Worm (Caenorhabditis elegans) whole organism, mixed stage, embryonic: ENCODE data around the gene ttr-17.

Experiments
- M03D4.4 ChIP-seq: sonication (generic microtip); optimal IDR thresholded peaks from 2 replicates; lab custom pipeline; 2017; ENCODE audit warnings: mild to moderate bottlenecking, missing genetic modification characterization, missing compliant biosample characterization
- bed-3 ChIP-seq: fragments of 200-800 bp; sonication (Bioruptor generic); optimal IDR thresholded peaks from 3 replicates; lab custom pipeline; 2018; ENCODE audit warnings: mild to moderate bottlenecking, missing genetic modification characterization, moderate library complexity, missing compliant biosample characterization
- blmp-1 ChIP-seq: fragments of 150-350 bp; optimal IDR thresholded peaks from 2 replicates; lab custom pipeline; 2014; ENCODE audit warnings: missing biosample characterization, missing genetic modification characterization
- ceh-39 ChIP-seq: fragments of 150-350 bp; optimal IDR thresholded peaks from 2 replicates; lab custom pipeline; 2014; ENCODE audit warnings: missing biosample characterization, missing genetic modification characterization
- ceh-43 ChIP-seq: fragments of 200-800 bp; sonication (Bioruptor generic); optimal IDR thresholded peaks from 2 replicates; lab custom pipeline; 2018; ENCODE audit warnings: mild to moderate bottlenecking, missing genetic modification characterization, moderate library complexity, missing compliant biosample characterization
- ceh-83 ChIP-seq: fragments of 200-800 bp; sonication (Bioruptor generic); optimal IDR thresholded peaks from 2 replicates; lab custom pipeline; 2018; ENCODE audit warnings: mild to moderate bottlenecking, missing genetic modification characterization, missing compliant biosample characterization
- ces-1 ChIP-seq: fragments of 150-350 bp; optimal IDR thresholded peaks from 2 replicates; lab custom pipeline; 2014; ENCODE audit warnings: missing biosample characterization, missing genetic modification reagents, missing genetic modification characterization
- cnd-1 ChIP-seq: fragments of 200-800 bp; sonication (Bioruptor generic); optimal IDR thresholded peaks from 2 replicates; lab custom pipeline; 2018; ENCODE audit warnings: mild to moderate bottlenecking, missing genetic modification characterization, missing compliant biosample characterization
- drap-1 ChIP-seq: fragments of 200-800 bp; sonication (Bioruptor generic); optimal IDR thresholded peaks from 3 replicates; lab custom pipeline; 2018; ENCODE audit warnings: mild to moderate bottlenecking, missing genetic modification characterization, missing compliant biosample characterization
- elt-1 ChIP-seq: sonication (generic microtip); optimal IDR thresholded peaks from 2 replicates; lab custom pipeline; 2017; ENCODE audit warnings: missing genetic modification characterization, mild to moderate bottlenecking, missing compliant biosample characterization, antibody characterized with exemption, moderate library complexity, borderline replicate concordance; ENCODE audit not compliant: insufficient read depth
- elt-3 ChIP-seq: fragments of 150-350 bp; optimal IDR thresholded peaks from 2 replicates; lab custom pipeline; 2014; ENCODE audit warnings: missing biosample characterization, missing genetic modification characterization
- flh-1 ChIP-seq: fragments of 200-800 bp; sonication (Bioruptor generic); optimal IDR thresholded peaks from 2 replicates; lab custom pipeline; 2018; ENCODE audit warnings: mild to moderate bottlenecking, missing genetic modification characterization, moderate library complexity, missing compliant biosample characterization
- hlh-1 ChIP-seq: fragments of 150-350 bp; optimal IDR thresholded peaks from 2 replicates; lab custom pipeline; 2014; ENCODE audit warnings: missing biosample characterization, missing genetic modification reagents, missing genetic modification characterization
- lin-13 ChIP-seq: fragments of 150-350 bp; optimal IDR thresholded peaks from 2 replicates; lab custom pipeline; 2014; ENCODE audit warnings: missing biosample characterization, missing genetic modification characterization
- lin-32 ChIP-seq: fragments of 200-800 bp; sonication (Bioruptor generic); optimal IDR thresholded peaks from 2 replicates; lab custom pipeline; 2018; ENCODE audit warnings: mild to moderate bottlenecking, missing genetic modification characterization, missing compliant biosample characterization
- lsy-2 ChIP-seq: fragments of 150-350 bp; optimal IDR thresholded peaks from 2 replicates; lab custom pipeline; 2014; ENCODE audit warnings: missing biosample characterization, missing genetic modification characterization
- mab-5 ChIP-seq: fragments of 150-350 bp; optimal IDR thresholded peaks from 2 replicates; lab custom pipeline; 2014; ENCODE audit warnings: missing biosample characterization, missing genetic modification characterization
- mep-1 ChIP-seq: fragments of 150-350 bp; optimal IDR thresholded peaks from 2 replicates; lab custom pipeline; 2017; ENCODE audit warnings: missing biosample characterization, missing genetic modification reagents, missing genetic modification characterization, inconsistent platforms
- mls-2 ChIP-seq: sonication (generic microtip); optimal IDR thresholded peaks from 2 replicates; lab custom pipeline; 2016; ENCODE audit warnings: mild to moderate bottlenecking, missing genetic modification characterization, moderate library complexity, missing compliant biosample characterization
- nhr-12 ChIP-seq: fragments of 150-350 bp; optimal IDR thresholded peaks from 2 replicates; lab custom pipeline; 2014; ENCODE audit warnings: missing biosample characterization, missing genetic modification characterization
- nhr-2 ChIP-seq: fragments of 150-350 bp; optimal IDR thresholded peaks from 2 replicates; lab custom pipeline; 2014; ENCODE audit warnings: missing biosample characterization, missing genetic modification characterization
- nhr-28 ChIP-seq: fragments of 150-350 bp; optimal IDR thresholded peaks from 2 replicates; lab custom pipeline; 2014; ENCODE audit warnings: missing biosample characterization, missing genetic modification characterization
- nhr-76 ChIP-seq: sonication (generic microtip); optimal IDR thresholded peaks from 2 replicates; lab custom pipeline; 2017; ENCODE audit warnings: missing biosample characterization, missing genetic modification characterization
- pha-4 ChIP-seq: fragments of 150-350 bp; optimal IDR thresholded peaks from 2 replicates; lab custom pipeline; 2018; ENCODE audit warnings: missing biosample characterization, missing genetic modification reagents, missing genetic modification characterization
- sem-2 ChIP-seq: fragments of 200-800 bp; sonication (Bioruptor generic); optimal IDR thresholded peaks from 2 replicates; lab custom pipeline; 2018; ENCODE audit warnings: mild to moderate bottlenecking, missing genetic modification characterization, missing compliant biosample characterization
- snpc-4 ChIP-seq: fragments of 150-350 bp; optimal IDR thresholded peaks from 2 replicates; lab custom pipeline; 2014; ENCODE audit warnings: missing biosample characterization, missing genetic modification characterization
- sptf-1 ChIP-seq: sonication (generic microtip); optimal IDR thresholded peaks from 2 replicates; lab custom pipeline; 2017; ENCODE audit warnings: mild to moderate bottlenecking, missing genetic modification characterization, moderate library complexity, missing compliant biosample characterization
- unc-120 ChIP-seq: sonication (generic microtip); optimal IDR thresholded peaks from 2 replicates; lab custom pipeline; 2017; ENCODE audit warnings: missing genetic modification characterization, missing compliant biosample characterization; ENCODE audit not compliant: poor library complexity, severe bottlenecking
- unc-62 ChIP-seq: fragments of 150-350 bp; optimal IDR thresholded peaks from 2 replicates; lab custom pipeline; 2014; ENCODE audit warnings: missing biosample characterization, missing genetic modification reagents, missing genetic modification characterization
- zip-8 ChIP-seq: fragments of 150-350 bp; optimal IDR thresholded peaks from 2 replicates; lab custom pipeline; 2014; ENCODE audit warnings: missing biosample characterization, missing genetic modification characterization
- ztf-11 ChIP-seq: fragments of 150-350 bp; optimal IDR thresholded peaks from 2 replicates; lab custom pipeline; 2014; ENCODE audit warnings: missing biosample characterization, missing genetic modification characterization

ttr-17 gene

ce11 chrIV:11094974-11095373, 28.1 kb upstream of the ttr-17 start, which contains the start of gene M7.8:
Gene M7.8, minus strand, starts transcription at chrIV:11095085.
- TF ChIP-seq nhr-12 (tag; lab: Kevin White, UChicago), result no peak
- TF ChIP-seq mls-2 (tag; lab: Kevin White, UChicago), result no peak
- TF ChIP-seq pha-4 (tag; lab: Kevin White, UChicago), result no peak
- no peak for TF ChIP-seq bed-3 (GFP tag; lab: Kevin White, UChicago)
- no peak for TF ChIP-seq blmp-1 (tag; lab: Kevin White, UChicago)
- no peak for TF ChIP-seq sem-2 (GFP tag; lab: Kevin White, UChicago)
- no peak for TF ChIP-seq ceh-43
- TF ChIP-seq unc-62 (GFP tag; lab: Kevin White, UChicago), result peak; percentile 32
- TF ChIP-seq lsy-2 (tag; lab: Kevin White, UChicago), result no peak
- no peak for TF ChIP-seq sptf-1 (tag; lab: Kevin White, UChicago)
- TF ChIP-seq ceh-39 (tag; lab: Kevin White, UChicago), result no peak
- peak; percentile 53 for TF ChIP-seq ces-1 (GFP tag; lab: Kevin White, UChicago)
- TF ChIP-seq zip-8 (tag; lab: Kevin White, UChicago), result no peak
- TF ChIP-seq lin-13 (tag; lab: Kevin White, UChicago), result no peak
- TF ChIP-seq drap-1, result no peak

- no peak for TF ChIP-seq ztf-11 (tag; lab: Kevin White, UChicago)
- no peak for TF ChIP-seq lsy-2 (tag; lab: Kevin White, UChicago)
- TF ChIP-seq elt-1 (tag; lab: Kevin White, UChicago), result no peak
- no peak for TF ChIP-seq elt-3 (tag; lab: Kevin White, UChicago)
- TF ChIP-seq lin-13 (tag; lab: Kevin White, UChicago), result no peak
- TF ChIP-seq bed-3 (GFP tag; lab: Kevin White, UChicago), result no peak
- no peak for TF ChIP-seq unc-62 (GFP tag; lab: Kevin White, UChicago)
- TF ChIP-seq nhr-2, result no peak
- no peak for TF ChIP-seq sem-2 (GFP tag; lab: Kevin White, UChicago)
- no peak for TF ChIP-seq drap-1
- no peak for TF ChIP-seq snpc-4 (tag; lab: Kevin White, UChicago)
- no peak for TF ChIP-seq sptf-1 (tag; lab: Kevin White, UChicago)
- TF ChIP-seq pha-4 (tag; lab: Kevin White, UChicago), result no peak
- no peak for TF ChIP-seq nhr-28 (tag; lab: Kevin White, UChicago)
- TF ChIP-seq mep-1, result no peak
- TF ChIP-seq mab-5 (tag; lab: Kevin White, UChicago), result no peak
- no peak for TF ChIP-seq zip-8 (tag; lab: Kevin White, UChicago)
- no peak for TF ChIP-seq ceh-43
- TF ChIP-seq flh-1, result no peak
- no peak for TF ChIP-seq mls-2 (tag; lab: Kevin White, UChicago)
- TF ChIP-seq, all 35 proteins: peak for 0
Observed at ce11 chrIV:11094052-11094451, 27.2 kb upstream of the ttr-17 start.

- TF ChIP-seq elt-1 (tag; lab: Kevin White, UChicago) (no peak), unc-62 (GFP tag; lab: Kevin White, UChicago) (no peak), ces-1 (GFP tag; lab: Kevin White, UChicago) (no peak), cnd-1 (tag; lab: Kevin White, UChicago) (no peak)
Observed at ce11 chrIV:11092502-11093080, 25.8 kb upstream of the ttr-17 start, which contains the start of gene bcc-1. Gene bcc-1, minus strand, starts transcription at chrIV:11092552.

- TF ChIP-seq elt-3 (tag; lab: Kevin White, UChicago) (no peak), M03D4.4 (tag; lab: Kevin White, UChicago) (no peak), zip-8 (tag; lab: Kevin White, UChicago) (no peak), lsy-2 (tag; lab: Kevin White, UChicago) (no peak), ztf-11 (tag; lab: Kevin White, UChicago) (no peak), nhr-76 (tag; lab: Kevin White, UChicago) (no peak), cnd-1 (tag; lab: Kevin White, UChicago) (no peak), bed-3 (GFP tag; lab: Kevin White, UChicago) (no peak), unc-62 (GFP tag; lab: Kevin White, UChicago) (no peak), ceh-39 (tag; lab: Kevin White, UChicago) (no peak), lin-32 (GFP tag; lab: Kevin White, UChicago) (no peak), ceh-83 (no peak), flh-1 (no peak), ces-1 (GFP tag; lab: Kevin White, UChicago) (no peak), hlh-1 (tag; lab: Kevin White, UChicago) (no peak), unc-120 (tag; lab: Kevin White, UChicago) (no peak)
Observed at ce11 chrIV:11089527-11089926, 22.7 kb upstream of the ttr-17 start, which contains the start of gene M7.7. Gene M7.7, plus strand, starts transcription at chrIV:11089827.
